Worm (Caenorhabditis elegans) whole organism, L1 larva: ENCODE measurements around the gene cyp-34A8.

Experiments
- C04F5.9 ChIP-seq: sonication (generic microtip); optimal IDR thresholded peaks from 2 replicates; lab custom pipeline; 2016; ENCODE audit warnings: missing genetic modification characterization, missing compliant biosample characterization
- C16A3.4 ChIP-seq: fragments of 150-350 bp; optimal IDR thresholded peaks from 2 replicates; lab custom pipeline; 2014; ENCODE audit warnings: missing biosample characterization, missing genetic modification characterization
- C34B4.2 ChIP-seq: sonication (generic microtip); optimal IDR thresholded peaks from 2 replicates; lab custom pipeline; 2017; ENCODE audit warnings: mild to moderate bottlenecking, missing genetic modification characterization, missing compliant biosample characterization
- F16B12.6 ChIP-seq: fragments of 150-350 bp; optimal IDR thresholded peaks from 2 replicates; lab custom pipeline; 2014; ENCODE audit warnings: missing biosample characterization, missing genetic modification characterization
- Y116A8C.19 ChIP-seq: sonication (generic microtip); optimal IDR thresholded peaks from 2 replicates; lab custom pipeline; 2016; ENCODE audit warnings: missing compliant biosample characterization, missing genetic modification characterization, borderline replicate concordance
- aly-2 ChIP-seq: fragments of 150-350 bp; optimal IDR thresholded peaks from 2 replicates; lab custom pipeline; 2014; ENCODE audit warnings: missing biosample characterization, missing genetic modification characterization
- blmp-1 ChIP-seq: fragments of 150-350 bp; optimal IDR thresholded peaks from 2 replicates; lab custom pipeline; 2014; ENCODE audit warnings: missing biosample characterization, missing genetic modification characterization
- ceh-63 ChIP-seq: fragments of 200-800 bp; sonication (Bioruptor generic); optimal IDR thresholded peaks from 2 replicates; lab custom pipeline; 2018; ENCODE audit warnings: mild to moderate bottlenecking, missing genetic modification characterization, missing compliant biosample characterization
- ceh-82 ChIP-seq, 3 experiments: fragments of 150-350 bp in 1 of 3; sonication (generic microtip) in 2 of 3; optimal IDR thresholded peaks; 2 replicates each; lab custom pipeline; 2014 to 2017; ENCODE audit warnings: missing biosample characterization in 3 of 3, missing genetic modification characterization in 3 of 3
- ceh-90 ChIP-seq: sonication (generic microtip); optimal IDR thresholded peaks from 2 replicates; lab custom pipeline; 2016; ENCODE audit warnings: missing genetic modification characterization, missing compliant biosample characterization
- ces-1 ChIP-seq: fragments of 150-350 bp; optimal IDR thresholded peaks from 2 replicates; lab custom pipeline; 2014; ENCODE audit warnings: missing biosample characterization, missing genetic modification reagents, missing genetic modification characterization
- dsc-1 ChIP-seq: sonication (generic microtip); optimal IDR thresholded peaks from 2 replicates; lab custom pipeline; 2016; ENCODE audit warnings: mild to moderate bottlenecking, missing genetic modification characterization, missing compliant biosample characterization
- efl-1 ChIP-seq, 4 experiments: fragments of 150-350 bp; optimal IDR thresholded peaks in 3 of 4; peaks in 1 of 4; 1 replicate in 1 of 4; 2 replicates in 3 of 4; lab custom pipeline; 2014; ENCODE audit warnings: missing biosample characterization in 2 of 4, missing genetic modification characterization in 2 of 4, missing genetic modification reagents in 2 of 4
- egl-27 ChIP-seq, 2 experiments: fragments of 150-350 bp in 1 of 2; sonication (generic microtip); optimal IDR thresholded peaks; 3 replicates each; lab custom pipeline; 2017 to 2018; ENCODE audit warnings: missing biosample characterization in 2 of 2, missing genetic modification characterization in 2 of 2, missing genetic modification reagents in 2 of 2
- elt-2 ChIP-seq: sonication (generic microtip); optimal IDR thresholded peaks from 2 replicates; lab custom pipeline; 2016; ENCODE audit warnings: missing genetic modification characterization, mild to moderate bottlenecking, inconsistent platforms, missing compliant biosample characterization, missing genetic modification reagents
- ets-5 ChIP-seq: fragments of 200-800 bp; sonication (Bioruptor generic); IDR thresholded peaks from 2 replicates; pipeline ENCODE4 v1.3.6; 2022; ENCODE audit warnings: missing genetic modification characterization, missing compliant biosample characterization
- fos-1 ChIP-seq: fragments of 150-350 bp; optimal IDR thresholded peaks from 2 replicates; lab custom pipeline; 2014; ENCODE audit warnings: missing biosample characterization, missing genetic modification characterization
- isw-1 ChIP-seq: fragments of 200-800 bp; sonication (Bioruptor generic); IDR thresholded peaks from 2 replicates; pipeline ENCODE4 v1.3.6; 2022; ENCODE audit warnings: missing genetic modification characterization, missing compliant biosample characterization
- lin-15B ChIP-seq: fragments of 150-350 bp; sonication (generic microtip); optimal IDR thresholded peaks from 3 replicates; lab custom pipeline; 2014; ENCODE audit warnings: missing biosample characterization, missing genetic modification characterization
- lin-39 ChIP-seq: fragments of 150-350 bp; optimal IDR thresholded peaks from 2 replicates; lab custom pipeline; 2014; ENCODE audit warnings: missing biosample characterization, missing genetic modification reagents, missing genetic modification characterization
- lsy-2 ChIP-seq, 2 experiments: fragments of 150-350 bp; optimal IDR thresholded peaks; 2 replicates each; lab custom pipeline; 2014; ENCODE audit warnings: missing biosample characterization in 2 of 2, missing genetic modification characterization in 2 of 2
- mdl-1 ChIP-seq, 2 experiments: fragments of 150-350 bp; optimal IDR thresholded peaks; 2 replicates each; lab custom pipeline; 2014 to 2017; ENCODE audit warnings: missing biosample characterization in 2 of 2, missing genetic modification characterization in 2 of 2, inconsistent platforms in 1 of 2
- mef-2 ChIP-seq: fragments of 150-350 bp; optimal IDR thresholded peaks from 2 replicates; lab custom pipeline; 2014; ENCODE audit warnings: missing biosample characterization, missing genetic modification characterization
- nhr-47 ChIP-seq: sonication (generic microtip); optimal IDR thresholded peaks from 2 replicates; lab custom pipeline; 2016; ENCODE audit warnings: mild to moderate bottlenecking, missing genetic modification characterization, moderate library complexity, missing compliant biosample characterization
- nhr-76 ChIP-seq: sonication (generic microtip); optimal IDR thresholded peaks from 2 replicates; lab custom pipeline; 2017; ENCODE audit warnings: missing biosample characterization, missing genetic modification characterization
- nhr-85 ChIP-seq: sonication (generic microtip); peaks from one replicate; lab custom pipeline; 2016; ENCODE audit warnings: missing genetic modification characterization, inconsistent platforms, missing compliant biosample characterization
- nhr-90 ChIP-seq: sonication (generic microtip); optimal IDR thresholded peaks from 2 replicates; lab custom pipeline; 2016; ENCODE audit warnings: mild to moderate bottlenecking, missing genetic modification characterization, missing compliant biosample characterization; ENCODE audit not compliant: poor library complexity
- pag-3 ChIP-seq: sonication (generic microtip); optimal IDR thresholded peaks from 2 replicates; lab custom pipeline; 2017; ENCODE audit warnings: missing genetic modification characterization, mild to moderate bottlenecking, missing compliant biosample characterization, antibody characterized with exemption, borderline replicate concordance; ENCODE audit not compliant: insufficient read depth
- sptf-1 ChIP-seq: fragments of 150-350 bp; optimal IDR thresholded peaks from 2 replicates; lab custom pipeline; 2014; ENCODE audit warnings: missing biosample characterization, missing genetic modification characterization
- swsn-7 ChIP-seq: sonication (generic microtip); optimal IDR thresholded peaks from 2 replicates; lab custom pipeline; 2016; ENCODE audit warnings: missing genetic modification characterization, missing compliant biosample characterization
- tlp-1 ChIP-seq: fragments of 150-350 bp; optimal IDR thresholded peaks from 2 replicates; lab custom pipeline; 2014; ENCODE audit warnings: missing biosample characterization, missing genetic modification characterization
- unc-30 ChIP-seq: sonication (generic microtip); optimal IDR thresholded peaks from 2 replicates; lab custom pipeline; 2017; ENCODE audit warnings: missing biosample characterization, missing genetic modification characterization
- unc-86 ChIP-seq: sonication (generic microtip); optimal IDR thresholded peaks from 2 replicates; lab custom pipeline; 2016; ENCODE audit warnings: missing genetic modification characterization, missing compliant biosample characterization
- unc-98 ChIP-seq: fragments of 200-800 bp; sonication (Bioruptor generic); IDR thresholded peaks from 2 replicates; pipeline ENCODE4 v1.3.6; 2022; ENCODE audit warnings: missing genetic modification characterization, missing compliant biosample characterization
- vab-15 ChIP-seq: sonication (generic microtip); optimal IDR thresholded peaks from 2 replicates; lab custom pipeline; 2017; ENCODE audit warnings: missing genotype, mild to moderate bottlenecking, missing genetic modification characterization, missing compliant biosample characterization
- zip-4 ChIP-seq: fragments of 200-800 bp; sonication (Bioruptor generic); optimal IDR thresholded peaks from 2 replicates; lab custom pipeline; 2018; ENCODE audit warnings: mild to moderate bottlenecking, missing genetic modification characterization, moderate library complexity, missing compliant biosample characterization
- ztf-11 ChIP-seq, 2 experiments: sonication (generic microtip); optimal IDR thresholded peaks; 2 replicates each; lab custom pipeline; 2016 to 2017; ENCODE audit warnings: missing genetic modification characterization in 2 of 2, missing biosample characterization in 1 of 2, missing compliant biosample characterization in 1 of 2
- ztf-4 ChIP-seq: fragments of 150-350 bp; optimal IDR thresholded peaks from 2 replicates; lab custom pipeline; 2014; ENCODE audit warnings: missing biosample characterization, missing genetic modification characterization

cyp-34A8 gene

DNA sequence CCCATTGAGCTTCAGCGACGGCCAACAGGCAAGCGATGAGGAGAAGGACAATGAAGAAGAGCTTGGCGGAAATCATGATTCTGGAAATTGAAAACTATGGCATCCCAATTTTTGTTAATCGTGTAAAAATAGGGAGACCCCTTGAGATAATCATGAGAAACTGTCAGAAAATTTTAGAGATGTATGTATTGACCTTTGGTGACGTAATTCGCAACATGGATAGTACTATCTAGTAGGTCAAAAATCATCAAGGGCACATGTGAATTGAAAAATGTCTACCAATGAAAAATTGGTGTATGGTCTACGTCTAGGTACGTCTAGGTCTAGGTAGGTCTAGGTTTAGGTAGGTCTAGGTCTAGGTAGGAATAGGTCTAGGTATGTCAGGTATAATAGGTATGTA is 11.4 kb upstream of the cyp-34A8 start, which contains the start of gene nlp-34:
TSS of gene nlp-34 (minus strand) at position 82 of the 400 bp plus-strand sequence.
- no peak for TF ChIP-seq unc-30 (tag; lab: Kevin White, UChicago)
- TF ChIP-seq nhr-85 (tag; lab: Kevin White, UChicago) = peak; percentile 73

DNA sequence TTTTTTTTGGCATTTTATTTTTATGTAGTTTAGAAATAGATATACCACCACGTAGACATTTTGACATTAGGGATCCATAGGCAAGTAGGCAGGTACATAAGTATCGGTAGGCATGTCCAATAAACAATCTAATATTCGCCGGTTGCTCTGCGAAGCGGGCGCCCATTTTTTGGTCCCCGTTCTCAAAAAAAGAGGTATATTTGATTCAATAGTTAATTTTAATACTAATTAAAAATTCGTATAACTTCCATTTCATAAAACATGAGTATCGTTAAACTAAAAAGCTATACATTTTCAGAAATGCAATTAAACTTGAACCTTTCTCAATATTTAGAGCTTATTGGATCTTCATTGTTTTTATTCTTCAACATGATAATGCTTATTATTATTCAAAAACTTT is 9.3 kb upstream of the cyp-34A8 start, which contains the start of gene str-83:
TSS of gene str-83 (plus strand) at position 301 of the 400 bp plus-strand sequence.
- no peak for TF ChIP-seq tlp-1 (tag; lab: Kevin White, UChicago)
- TF ChIP-seq Y116A8C.19 = no peak
- no peak for TF ChIP-seq nhr-47 (tag; lab: Kevin White, UChicago)
- no peak for TF ChIP-seq isw-1 (GFP tag; lab: Robert Waterston, UW)
- no peak for TF ChIP-seq C04F5.9 (tag; lab: Kevin White, UChicago)
- TF ChIP-seq egl-27 (tag; optimal IDR thresholded peaks at IDR 0.05; lab: Kevin White, UChicago) = no peak
- TF ChIP-seq mef-2 = no peak
- TF ChIP-seq elt-2 (tag; lab: Kevin White, UChicago) = no peak
- TF ChIP-seq nhr-76 (tag; lab: Kevin White, UChicago) = no peak
- TF ChIP-seq ztf-4 = no peak
- TF ChIP-seq ces-1 (GFP tag; lab: Kevin White, UChicago) = no peak
- no peak for TF ChIP-seq ceh-63 (GFP tag; lab: Kevin White, UChicago)
- no peak for TF ChIP-seq aly-2 (tag; lab: Kevin White, UChicago)
- no peak for TF ChIP-seq blmp-1 (tag; lab: Kevin White, UChicago)
- no peak for TF ChIP-seq zip-4 (GFP tag; lab: Kevin White, UChicago)
- TF ChIP-seq vab-15 (tag; lab: Kevin White, UChicago) = no peak
- no peak for TF ChIP-seq ceh-90
- no peak for TF ChIP-seq unc-30 (tag; lab: Kevin White, UChicago)
- TF ChIP-seq, all 84 proteins: peak for 0

DNA sequence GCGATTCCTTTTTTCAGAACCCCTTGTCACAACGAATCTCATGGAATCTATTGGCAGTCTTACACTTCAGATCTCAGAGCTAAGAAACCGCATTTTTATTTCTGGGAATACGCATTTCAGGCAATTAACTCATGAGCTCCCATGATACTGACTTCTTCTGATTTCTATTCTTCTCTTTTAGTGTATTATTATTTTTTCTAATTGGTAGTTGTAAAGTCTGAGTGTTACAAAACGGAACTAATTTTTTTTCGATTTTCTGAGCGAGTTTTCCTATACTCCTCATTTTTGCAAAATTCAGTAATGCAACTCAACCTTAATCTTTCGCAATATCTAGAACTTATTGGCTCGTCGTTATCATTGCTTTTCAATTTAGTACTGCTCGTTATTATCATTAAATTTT is 6.7 kb upstream of the cyp-34A8 start, which contains the start of gene str-82:
TSS of gene str-82 (plus strand) at position 301 of the 400 bp plus-strand sequence.
- TF ChIP-seq dsc-1 (tag; lab: Kevin White, UChicago) = no peak
- no peak for TF ChIP-seq ceh-82 (tag; optimal IDR thresholded peaks at IDR 0.05; lab: Kevin White, UChicago)
- no peak for TF ChIP-seq sptf-1 (tag; lab: Kevin White, UChicago)
- TF ChIP-seq nhr-90 (tag; lab: Kevin White, UChicago) = no peak
- TF ChIP-seq Y116A8C.19 = no peak
- no peak for TF ChIP-seq lin-15B
- no peak for TF ChIP-seq tlp-1 (tag; lab: Kevin White, UChicago)
- TF ChIP-seq unc-86 (tag; lab: Kevin White, UChicago) = no peak
- no peak for TF ChIP-seq isw-1 (GFP tag; lab: Robert Waterston, UW)
- no peak for TF ChIP-seq unc-98 (GFP tag; lab: Robert Waterston, UW)
- no peak for TF ChIP-seq ztf-11 (tag; optimal IDR thresholded peaks at IDR 0.05; lab: Kevin White, UChicago)
- no peak for TF ChIP-seq mdl-1 (tag; optimal IDR thresholded peaks at IDR 0.05; lab: Kevin White, UChicago)
- TF ChIP-seq fos-1 (tag; lab: Kevin White, UChicago) = no peak
- no peak for TF ChIP-seq efl-1 (optimal IDR thresholded peaks at IDR 0.05; lab: Kevin White, UChicago)
- no peak for TF ChIP-seq efl-1 (GFP tag; optimal IDR thresholded peaks at IDR 0.05 in 1 of 2; lab: Kevin White, UChicago)
- TF ChIP-seq pag-3 (tag; lab: Kevin White, UChicago) = no peak
- TF ChIP-seq swsn-7 = no peak
- TF ChIP-seq F16B12.6 = no peak
- no peak for TF ChIP-seq lsy-2 (tag; optimal IDR thresholded peaks at IDR 0.05; lab: Kevin White, UChicago)
- TF ChIP-seq nhr-47 (tag; lab: Kevin White, UChicago) = no peak

DNA sequence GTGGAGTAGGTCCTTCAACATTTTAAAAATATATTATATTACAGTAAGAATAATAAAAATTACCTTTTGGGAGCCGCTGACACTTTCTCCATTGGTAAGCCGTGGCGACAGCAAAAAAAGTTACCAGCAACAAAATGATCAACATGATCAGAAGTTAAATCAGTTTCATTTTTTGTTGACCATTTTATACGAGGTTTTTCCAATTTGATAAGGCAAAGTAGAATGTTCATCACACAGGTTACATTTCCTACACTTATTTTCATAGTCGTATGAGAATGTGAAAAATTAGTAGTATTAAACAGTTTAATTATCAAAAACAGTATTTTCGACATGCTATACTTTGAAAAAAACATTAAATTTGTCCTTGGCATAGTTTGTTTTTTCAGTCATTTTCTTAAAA is 5.2 kb upstream of the cyp-34A8 start, which contains the start of gene cyp-34A10:
TSS of gene cyp-34A10 (minus strand) at position 146 of the 400 bp plus-strand sequence.
- no peak for TF ChIP-seq C34B4.2 (tag; lab: Kevin White, UChicago)
- TF ChIP-seq nhr-90 (tag; lab: Kevin White, UChicago) = no peak
- TF ChIP-seq nhr-47 (tag; lab: Kevin White, UChicago) = no peak
- TF ChIP-seq C16A3.4 = no peak
- no peak for TF ChIP-seq ets-5 (GFP tag; lab: Robert Waterston, UW)
- no peak for TF ChIP-seq lin-39 (tag; lab: Kevin White, UChicago)
- no peak for TF ChIP-seq egl-27 (tag; optimal IDR thresholded peaks at IDR 0.05; lab: Kevin White, UChicago)
